Worm (Caenorhabditis elegans): ENCODE measurements around the gene Y38C1AA.1.

DNA sequence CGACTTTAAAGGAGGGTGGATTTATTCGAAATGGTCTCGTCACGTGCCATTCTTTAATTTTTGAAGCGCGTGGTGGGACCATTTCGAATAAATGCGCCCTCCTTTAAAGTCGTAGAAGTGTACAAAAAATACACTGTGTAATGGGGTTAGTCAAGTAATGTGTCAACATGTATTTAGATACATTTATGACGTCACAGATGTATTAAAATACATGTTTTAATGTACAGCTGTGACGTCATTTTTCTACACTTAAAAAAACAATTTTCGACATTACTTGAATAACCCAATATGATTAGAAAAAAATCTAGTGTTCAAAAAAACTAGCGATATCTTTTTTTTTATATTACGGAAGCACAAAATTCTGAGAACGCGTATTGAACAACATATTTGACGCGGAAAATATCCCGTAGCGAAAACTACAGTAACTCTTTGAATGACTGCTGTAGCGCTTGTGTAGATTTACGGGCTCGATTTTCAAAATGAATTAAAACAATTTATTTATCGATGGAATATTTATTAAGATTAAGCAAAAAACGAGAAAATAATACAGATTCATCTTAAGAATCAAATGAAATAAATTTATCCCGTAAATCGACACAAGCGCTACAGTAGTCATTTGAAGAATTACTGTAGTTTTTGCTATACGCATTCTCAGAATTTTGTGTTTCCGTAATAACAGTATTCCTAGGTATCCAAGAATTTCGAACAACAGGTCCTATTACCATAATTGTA is 4.9 kb upstream of the Y38C1AA.1 start, which contains the start of gene gfrp-1:
- TF ChIP-seq hnd-1 (tag; optimal IDR thresholded peaks at IDR 0.05) (no peak), ama-1 (optimal IDR thresholded peaks at IDR 0.05) (no peak), ceh-36 (tag; optimal IDR thresholded peaks at IDR 0.05) (no peak), ceh-13 (GFP tag; optimal IDR thresholded peaks at IDR 0.05) (no peak), scrt-1 (GFP tag; IDR thresholded peaks at IDR 0.05) (no peak), hmg-4 (GFP tag; optimal IDR thresholded peaks at IDR 0.05) (no peak), tbx-37 (GFP tag; conservative IDR thresholded peaks at IDR 0.05) (no peak), sea-1 (GFP tag; conservative IDR thresholded peaks at IDR 0.05) (no peak), tra-4 (tag; optimal IDR thresholded peaks at IDR 0.05) (no peak)
